Worm (Caenorhabditis elegans) whole organism, young adult: ENCODE results near the gene ucr-2.2.

Experiments
- B0019.2 ChIP-seq: fragments of 200-800 bp; sonication (Bioruptor generic); conservative IDR thresholded peaks from 2 replicates; pipeline ENCODE4 v1.3.6; 2022; ENCODE audit warnings: missing genetic modification reagents, missing genetic modification characterization, missing compliant biosample characterization
- B0035.1 ChIP-seq: sonication (generic microtip); optimal IDR thresholded peaks from 2 replicates; lab custom pipeline; 2016; ENCODE audit warnings: missing genetic modification characterization, mild to moderate bottlenecking, missing compliant biosample characterization, missing genotype, missing genetic modification reagents
- B0336.3 ChIP-seq: fragments of 200-800 bp; sonication (Bioruptor generic); IDR thresholded peaks from 2 replicates; pipeline ENCODE4 v1.3.6; 2022; ENCODE audit warnings: missing genetic modification characterization, missing compliant biosample characterization
- C06A6.2 ChIP-seq: fragments of 200-800 bp; sonication (Bioruptor generic); conservative IDR thresholded peaks from 2 replicates; pipeline ENCODE4 v1.3.6; 2022; ENCODE audit warnings: missing genetic modification characterization, missing compliant biosample characterization
- C17E4.6 ChIP-seq: fragments of 200-800 bp; sonication (Bioruptor generic); IDR thresholded peaks from 2 replicates; pipeline ENCODE4 v1.3.6; 2022; ENCODE audit warnings: missing genetic modification reagents, missing genetic modification characterization, missing compliant biosample characterization
- F22D6.2 ChIP-seq: sonication (generic microtip); optimal IDR thresholded peaks from 2 replicates; lab custom pipeline; 2016; ENCODE audit warnings: mild to moderate bottlenecking, missing genetic modification characterization, missing compliant biosample characterization
- F37B4.10 ChIP-seq: fragments of 200-800 bp; sonication (Bioruptor generic); IDR thresholded peaks from 2 replicates; pipeline ENCODE4 v1.3.6; 2022; ENCODE audit warnings: missing genetic modification characterization, missing compliant biosample characterization
- F39B2.1 ChIP-seq: fragments of 200-800 bp; sonication (Bioruptor generic); IDR thresholded peaks from 2 replicates; pipeline ENCODE4 v1.3.6; 2022; ENCODE audit warnings: missing genetic modification reagents, missing genetic modification characterization, missing compliant biosample characterization
- F49E8.2 ChIP-seq: sonication (generic microtip); optimal IDR thresholded peaks from 3 replicates; lab custom pipeline; 2017; ENCODE audit warnings: missing genetic modification characterization, mild to moderate bottlenecking, missing compliant biosample characterization, antibody characterized with exemption, moderate library complexity; ENCODE audit not compliant: insufficient read depth
- K11D2.4 ChIP-seq: fragments of 200-800 bp; sonication (Bioruptor generic); IDR thresholded peaks from 2 replicates; pipeline ENCODE4 v1.3.6; 2022; ENCODE audit warnings: missing genetic modification reagents, missing genetic modification characterization, missing compliant biosample characterization
- T07F8.4 ChIP-seq: sonication (generic microtip); optimal IDR thresholded peaks from 2 replicates; lab custom pipeline; 2016; ENCODE audit warnings: mild to moderate bottlenecking, missing genetic modification characterization, moderate library complexity, missing compliant biosample characterization
- T26A5.8 ChIP-seq: sonication (generic microtip); optimal IDR thresholded peaks from 2 replicates; lab custom pipeline; 2016; ENCODE audit warnings: missing genetic modification characterization, missing compliant biosample characterization
- Y53G8AR.9 ChIP-seq: fragments of 200-800 bp; sonication (Bioruptor generic); conservative IDR thresholded peaks from 2 replicates; pipeline ENCODE4 v1.3.6; 2022; ENCODE audit warnings: missing genetic modification reagents, missing genetic modification characterization, missing compliant biosample characterization
- ZK185.1 ChIP-seq: sonication (generic microtip); optimal IDR thresholded peaks from 2 replicates; lab custom pipeline; 2016; ENCODE audit warnings: mild to moderate bottlenecking, missing genetic modification characterization, missing compliant biosample characterization; ENCODE audit not compliant: poor library complexity, severe bottlenecking
- aptf-2 ChIP-seq: fragments of 200-800 bp; sonication (Bioruptor generic); conservative IDR thresholded peaks from 2 replicates; pipeline ENCODE4 v1.3.6; 2022; ENCODE audit warnings: missing genetic modification reagents, missing genetic modification characterization, missing compliant biosample characterization
- attf-3 ChIP-seq: fragments of 200-800 bp; sonication (Bioruptor generic); conservative IDR thresholded peaks from 2 replicates; pipeline ENCODE4 v1.3.6; 2022; ENCODE audit warnings: missing genetic modification reagents, missing genetic modification characterization, missing compliant biosample characterization
- attf-5 ChIP-seq: fragments of 200-800 bp; sonication (Bioruptor generic); optimal IDR thresholded peaks from 2 replicates; lab custom pipeline; 2018; ENCODE audit warnings: mild to moderate bottlenecking, missing genetic modification characterization, missing compliant biosample characterization
- ccch-3 ChIP-seq: fragments of 200-800 bp; sonication (Bioruptor generic); optimal IDR thresholded peaks from 2 replicates; lab custom pipeline; 2018; ENCODE audit warnings: mild to moderate bottlenecking, missing genetic modification characterization, missing compliant biosample characterization
- cebp-1 ChIP-seq, 2 experiments: fragments of 200-800 bp in 1 of 2; sonication (Bioruptor generic) in 1 of 2; sonication (generic microtip) in 1 of 2; IDR thresholded peaks in 1 of 2; optimal IDR thresholded peaks in 1 of 2; 2 replicates each; pipeline versions ENCODE4 v1.3.6 to Lab custom; 2017 to 2022; ENCODE audit warnings: missing compliant biosample characterization in 2 of 2, missing genetic modification characterization in 2 of 2, mild to moderate bottlenecking in 1 of 2, missing genetic modification reagents in 1 of 2, moderate library complexity in 1 of 2
- chd-7 ChIP-seq: sonication (generic microtip); optimal IDR thresholded peaks from 2 replicates; lab custom pipeline; 2016; ENCODE audit warnings: mild to moderate bottlenecking, missing genetic modification characterization, moderate library complexity, missing compliant biosample characterization
- egl-18 ChIP-seq: fragments of 200-800 bp; sonication (Bioruptor generic); IDR thresholded peaks from 2 replicates; pipeline ENCODE4 v1.3.6; 2022; ENCODE audit warnings: missing genetic modification reagents, missing genetic modification characterization, missing compliant biosample characterization
- egl-44 ChIP-seq: fragments of 200-800 bp; sonication (Bioruptor generic); IDR thresholded peaks from 2 replicates; pipeline ENCODE4 v1.3.6; 2022; ENCODE audit warnings: missing genetic modification reagents, missing genetic modification characterization, missing compliant biosample characterization
- egrh-3 ChIP-seq: fragments of 200-800 bp; sonication (Bioruptor generic); IDR thresholded peaks from 2 replicates; pipeline ENCODE4 v1.3.6; 2022; ENCODE audit warnings: missing genetic modification reagents, missing genetic modification characterization, missing compliant biosample characterization
- ekl-4 ChIP-seq: fragments of 200-800 bp; sonication (Bioruptor generic); IDR thresholded peaks from 2 replicates; pipeline ENCODE4 v1.3.6; 2022; ENCODE audit warnings: missing genetic modification reagents, missing genetic modification characterization, missing compliant biosample characterization
- hlh-12 ChIP-seq: sonication (generic microtip); optimal IDR thresholded peaks from 2 replicates; lab custom pipeline; 2016; ENCODE audit warnings: missing genetic modification characterization, missing compliant biosample characterization
- hlh-26 ChIP-seq: fragments of 200-800 bp; sonication (Bioruptor generic); conservative IDR thresholded peaks from 2 replicates; pipeline ENCODE4 v1.3.6; 2022; ENCODE audit warnings: missing genetic modification reagents, missing genetic modification characterization, missing compliant biosample characterization
- lag-1 ChIP-seq: fragments of 200-800 bp; sonication (Bioruptor generic); IDR thresholded peaks from 2 replicates; pipeline ENCODE4 v1.3.6; 2022; ENCODE audit warnings: missing genetic modification reagents, missing genetic modification characterization, missing compliant biosample characterization
- let-607 ChIP-seq, 2 experiments: fragments of 200-800 bp in 1 of 2; sonication (Bioruptor generic) in 1 of 2; sonication (generic microtip) in 1 of 2; optimal IDR thresholded peaks; 2 replicates each; lab custom pipeline; 2016 to 2018; ENCODE audit warnings: mild to moderate bottlenecking in 2 of 2, missing compliant biosample characterization in 2 of 2, missing genetic modification characterization in 2 of 2, moderate library complexity in 2 of 2, missing genotype in 1 of 2
- lir-1 ChIP-seq: fragments of 200-800 bp; sonication (Bioruptor generic); conservative IDR thresholded peaks from 2 replicates; pipeline ENCODE4 v1.3.6; 2022; ENCODE audit warnings: missing genetic modification reagents, missing genetic modification characterization, missing compliant biosample characterization
- madf-3 ChIP-seq: fragments of 200-800 bp; sonication (Bioruptor generic); IDR thresholded peaks from 2 replicates; pipeline ENCODE4 v1.3.6; 2022; ENCODE audit warnings: missing genetic modification reagents, missing genetic modification characterization, missing compliant biosample characterization
- madf-6 ChIP-seq: fragments of 200-800 bp; sonication (Bioruptor generic); IDR thresholded peaks from 2 replicates; pipeline ENCODE4 v1.3.6; 2022; ENCODE audit warnings: missing genetic modification reagents, missing genetic modification characterization, missing compliant biosample characterization
- madf-8 ChIP-seq: fragments of 200-800 bp; sonication (Bioruptor generic); conservative IDR thresholded peaks from 2 replicates; pipeline ENCODE4 v1.3.6; 2022; ENCODE audit warnings: missing genetic modification reagents, missing genetic modification characterization, missing compliant biosample characterization
- mes-4 ChIP-seq: sonication (generic microtip); optimal IDR thresholded peaks from 2 replicates; lab custom pipeline; 2016; ENCODE audit warnings: missing genotype, missing genetic modification characterization, missing compliant biosample characterization
- nfya-1 ChIP-seq: sonication (generic microtip); optimal IDR thresholded peaks from 2 replicates; lab custom pipeline; 2017; ENCODE audit warnings: antibody characterized with exemption, missing compliant biosample characterization, missing genetic modification characterization, borderline replicate concordance; ENCODE audit not compliant: insufficient read depth
- rcor-1 ChIP-seq: fragments of 200-800 bp; sonication (Bioruptor generic); IDR thresholded peaks from 2 replicates; pipeline ENCODE4 v1.3.6; 2022; ENCODE audit warnings: missing genetic modification reagents, missing genetic modification characterization, missing compliant biosample characterization
- rec-8 ChIP-seq, 2 experiments: sonication (generic microtip); optimal IDR thresholded peaks; 2 replicates each; lab custom pipeline; 2016; ENCODE audit warnings: mild to moderate bottlenecking in 2 of 2, missing genetic modification characterization in 2 of 2, missing genetic modification reagents in 2 of 2, missing genotype in 2 of 2, missing biosample characterization in 1 of 2, missing compliant biosample characterization in 1 of 2, moderate library complexity in 1 of 2
- repo-1 ChIP-seq: sonication (generic microtip); optimal IDR thresholded peaks from 2 replicates; lab custom pipeline; 2017; ENCODE audit warnings: mild to moderate bottlenecking, missing genetic modification characterization, missing compliant biosample characterization
- snpc-4 ChIP-seq, 5 experiments: fragments of 150-350 bp in 1 of 5; sonication (generic microtip) in 4 of 5; optimal IDR thresholded peaks; 2 replicates each; lab custom pipeline; 2014 to 2018; ENCODE audit warnings: missing genetic modification characterization in 5 of 5, missing biosample characterization in 3 of 5, antibody characterized with exemption in 2 of 5, mild to moderate bottlenecking in 2 of 5, missing compliant biosample characterization in 2 of 5, missing genotype in 2 of 5, moderate library complexity in 2 of 5, missing genetic modification reagents in 1 of 5
- sptf-2 ChIP-seq: fragments of 200-800 bp; sonication (Bioruptor generic); optimal IDR thresholded peaks from 2 replicates; lab custom pipeline; 2018; ENCODE audit warnings: mild to moderate bottlenecking, missing genetic modification characterization, missing compliant biosample characterization
- tbp1 ChIP-seq: fragments of 200-800 bp; sonication (Bioruptor generic); optimal IDR thresholded peaks from 2 replicates; lab custom pipeline; 2018; ENCODE audit warnings: mild to moderate bottlenecking, missing genetic modification characterization, missing compliant biosample characterization
- unc-130 ChIP-seq: sonication (generic microtip); optimal IDR thresholded peaks from 2 replicates; lab custom pipeline; 2016; ENCODE audit warnings: missing genetic modification reagents, missing genetic modification characterization, missing compliant biosample characterization
- ztf-22 ChIP-seq: fragments of 200-800 bp; sonication (Bioruptor generic); optimal IDR thresholded peaks from 2 replicates; lab custom pipeline; 2018; ENCODE audit warnings: mild to moderate bottlenecking, missing genetic modification characterization, moderate library complexity, missing compliant biosample characterization
- ztf-25 ChIP-seq: fragments of 200-800 bp; sonication (Bioruptor generic); IDR thresholded peaks from 2 replicates; pipeline ENCODE4 v1.3.6; 2022; ENCODE audit warnings: missing genetic modification reagents, missing genetic modification characterization, missing compliant biosample characterization
- ztf-3 ChIP-seq: fragments of 200-800 bp; sonication (Bioruptor generic); optimal IDR thresholded peaks from 2 replicates; lab custom pipeline; 2018; ENCODE audit warnings: mild to moderate bottlenecking, missing genetic modification characterization, missing compliant biosample characterization

The ucr-2.2 gene

DNA sequence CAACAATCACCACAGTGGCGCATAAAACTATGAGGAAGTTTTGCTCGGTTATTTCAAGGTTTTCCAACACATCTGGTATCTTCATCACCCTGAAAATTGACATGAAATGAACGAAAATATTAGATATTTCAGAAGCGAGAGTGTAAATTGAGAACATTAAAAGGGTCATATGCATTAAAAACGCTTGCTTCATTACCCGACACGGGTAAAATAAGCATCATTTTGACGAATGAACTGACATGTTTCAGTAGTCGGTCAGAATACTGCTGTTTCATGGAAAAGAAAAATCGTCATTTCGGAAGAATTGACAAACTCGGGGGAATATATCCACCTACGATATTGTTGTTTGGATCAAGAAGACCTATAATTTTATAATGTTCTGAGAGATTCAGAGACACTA lies 25.3 kb downstream of the ucr-2.2 start, which contains the start of gene snt-7 (continued):
- TF ChIP-seq nfya-1 (no peak), ztf-25 (GFP tag; lab: Robert Waterston, UW) (no peak), madf-8 (GFP tag; lab: Robert Waterston, UW) (no peak)

DNA sequence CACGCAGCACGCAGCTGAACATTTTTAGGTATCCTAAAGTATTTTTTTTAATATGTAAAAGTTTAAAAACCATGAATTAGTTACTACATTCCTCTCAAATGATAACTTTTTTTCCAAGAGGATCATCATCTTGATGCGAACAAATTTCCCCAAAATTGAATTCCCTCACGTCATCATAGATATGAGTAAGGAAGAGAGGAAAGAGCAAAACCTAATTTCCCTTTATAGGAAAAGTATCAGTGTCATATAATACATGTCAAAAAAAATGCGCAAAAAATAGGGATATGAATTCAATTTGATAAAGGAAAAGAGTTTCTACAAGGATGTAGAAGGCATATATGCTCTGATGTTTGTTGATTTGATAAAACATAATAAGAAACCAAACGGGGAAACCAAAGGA lies 26.4 kb downstream of the ucr-2.2 start:
- TF ChIP-seq lag-1 (no peak), C17E4.6 (GFP tag; lab: Robert Waterston, UW) (no peak), F39B2.1 (no peak), B0019.2 (no peak), tbp1 (no peak), T07F8.4 (tag; lab: Kevin White, UChicago) (no peak), ZK185.1 (no peak), egrh-3 (no peak), snpc-4 (GFP tag; optimal IDR thresholded peaks at IDR 0.05; lab: Kevin White, UChicago) (no peak), snpc-4 (tag; optimal IDR thresholded peaks at IDR 0.05; lab: Kevin White, UChicago) (no peak), B0035.1 (tag; lab: Kevin White, UChicago) (no peak), sptf-2 (GFP tag; lab: Kevin White, UChicago) (no peak), rec-8 (tag; optimal IDR thresholded peaks at IDR 0.05; lab: Kevin White, UChicago) (no peak), hlh-12 (no peak), madf-6 (GFP tag; lab: Robert Waterston, UW) (no peak), aptf-2 (GFP tag; lab: Robert Waterston, UW) (no peak), F49E8.2 (tag; lab: Kevin White, UChicago) (no peak)

DNA sequence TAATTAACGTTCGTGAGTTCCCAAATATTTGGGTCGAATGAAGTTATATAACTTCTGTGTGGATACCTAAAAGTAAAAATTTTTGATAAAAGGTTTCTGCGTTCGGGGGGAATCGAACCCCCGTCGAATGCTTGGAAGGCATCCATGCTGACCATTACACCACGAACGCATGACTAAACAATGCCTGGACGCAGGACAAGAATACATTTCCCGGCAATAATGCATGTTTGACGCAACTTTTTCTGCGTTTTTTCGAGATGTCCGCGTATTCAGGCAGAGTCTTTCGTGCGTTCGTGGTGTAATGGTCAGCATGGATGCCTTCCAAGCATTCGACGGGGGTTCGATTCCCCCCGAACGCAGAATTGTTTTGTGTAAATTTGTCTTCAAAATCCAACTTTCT lies 27.0 kb downstream of the ucr-2.2 start:
- TF ChIP-seq attf-3 (GFP tag; lab: Robert Waterston, UW) (peak; percentile 52; the same call in 1 of the 2 replicates), rcor-1 (peak; percentile 79), ztf-3 (peak; percentile 22), F37B4.10 (GFP tag; lab: Robert Waterston, UW) (0 out of 2 replicates have a peak, but pooled peaks have one; percentile 74), T26A5.8 (tag; lab: Kevin White, UChicago) (peak; percentile 21), lir-1 (GFP tag; lab: Robert Waterston, UW) (peak; percentile 55), madf-3 (GFP tag; lab: Robert Waterston, UW) (no peak), cebp-1 (GFP tag; IDR thresholded peaks at IDR 0.05; lab: Robert Waterston, UW) (peak; percentile 61), cebp-1 (tag; optimal IDR thresholded peaks at IDR 0.05; lab: Kevin White, UChicago) (no peak), ekl-4 (peak; percentile 79), unc-130 (GFP tag; lab: Kevin White, UChicago) (peak; percentile 29), ztf-22 (GFP tag; lab: Kevin White, UChicago) (peak; percentile 19), F22D6.2 (tag; lab: Kevin White, UChicago) (peak; percentile 53), hlh-26 (GFP tag; lab: Robert Waterston, UW) (no peak), egl-18 (GFP tag; lab: Robert Waterston, UW) (peak; percentile 51; the same call in 1 of the 2 replicates), ccch-3 (no peak), Y53G8AR.9 (peak; percentile 75; the same call in 1 of the 2 replicates), mes-4 (tag; lab: Kevin White, UChicago) (peak; percentile 86), chd-7 (tag; lab: Kevin White, UChicago) (peak; percentile 87), attf-5 (peak; percentile 63), K11D2.4 (GFP tag; lab: Robert Waterston, UW) (peak; percentile 85), tbp1 (peak; percentile 98), B0336.3 (GFP tag; lab: Robert Waterston, UW) (no peak; the same call in 1 of the 2 replicates), nfya-1 (no peak), egl-44 (peak; percentile 58; the same call in 1 of the 2 replicates), let-607 (tag; optimal IDR thresholded peaks at IDR 0.05; lab: Kevin White, UChicago) (peak; percentile 55 to 69), repo-1 (peak; percentile 86), lag-1 (no peak), aptf-2 (GFP tag; lab: Robert Waterston, UW) (peak; percentile 71), C06A6.2 (GFP tag; lab: Robert Waterston, UW) (peak; percentile 70)
